Fruit fly (Drosophila melanogaster) S2 (cell line): Measurements from ENCODE around the gene CG3386.

Source experiments
- CG8478 ChIP-seq: fragments of >200 bp; optimal IDR thresholded peaks from 2 replicates; lab custom pipeline; 2018
- CTCF ChIP-seq, 2 experiments: fragments of >200 bp; optimal IDR thresholded peaks; 2 replicates each; lab custom pipeline; 2018

Gene CG3386

DNA sequence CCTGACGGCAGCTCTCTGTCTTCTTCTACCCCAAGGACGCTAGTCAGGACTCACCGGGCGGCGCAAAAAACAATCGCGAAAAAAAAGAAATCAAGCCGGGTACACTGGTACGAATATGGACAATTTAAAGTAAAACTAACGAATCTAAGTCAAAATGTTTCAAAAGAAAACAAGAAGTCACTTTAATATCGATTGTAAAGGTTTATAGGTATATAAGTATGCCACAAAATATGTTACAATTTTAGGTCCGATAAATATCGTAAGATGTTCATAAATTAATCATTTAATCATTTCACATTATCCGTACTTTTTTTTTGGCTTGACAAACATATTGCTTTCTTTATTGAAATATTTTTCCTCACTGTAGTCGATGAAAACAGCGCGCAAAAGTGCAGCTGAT is 33.8 kb upstream of the CG3386 start:
- TF ChIP-seq CG8478 (lab: Kevin White, UChicago) (no peak), CTCF (optimal IDR thresholded peaks at IDR 0.05; lab: Kevin White, UChicago) (no peak)

DNA sequence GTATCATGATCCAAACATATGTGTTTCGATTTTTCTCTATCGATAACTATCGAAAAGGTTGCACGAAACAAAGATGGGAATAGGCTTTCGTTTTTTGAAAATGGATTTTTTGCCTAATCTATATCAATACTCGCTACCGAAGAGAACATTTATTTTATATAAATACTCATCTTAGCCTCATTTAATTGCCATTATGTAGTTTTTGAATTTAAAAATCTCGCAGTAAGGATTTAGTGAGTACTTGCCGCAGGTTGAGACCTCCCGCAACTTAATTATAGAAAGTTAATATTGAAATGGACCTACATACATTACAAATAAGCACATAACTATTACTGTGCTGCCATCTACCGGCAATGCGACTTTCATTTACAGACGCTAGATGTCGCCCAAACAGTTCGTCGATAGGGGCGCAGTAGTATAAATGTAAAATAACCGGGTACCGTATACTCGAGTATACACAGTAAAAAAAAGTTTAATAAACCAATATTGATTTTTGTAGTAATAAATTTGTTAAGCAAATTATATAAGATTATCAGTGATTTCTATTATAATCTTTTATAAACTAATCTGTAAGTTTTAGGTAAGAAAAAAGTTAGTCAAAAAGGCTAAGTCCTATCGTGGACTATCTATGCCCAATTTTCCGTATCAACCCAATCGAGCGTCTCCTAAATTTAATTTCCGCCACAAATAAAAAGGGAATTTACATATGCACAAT is 29.7 kb upstream of the CG3386 start, which contains the start of gene CG13896:
Gene CG13896 (minus strand): TSS at position 12 of the 715 bp plus-strand sequence.
- peak; percentile 71 for TF ChIP-seq CG8478 (lab: Kevin White, UChicago)
- TF ChIP-seq CTCF (optimal IDR thresholded peaks at IDR 0.05; lab: Kevin White, UChicago): peak; percentile 95 to 99

DNA sequence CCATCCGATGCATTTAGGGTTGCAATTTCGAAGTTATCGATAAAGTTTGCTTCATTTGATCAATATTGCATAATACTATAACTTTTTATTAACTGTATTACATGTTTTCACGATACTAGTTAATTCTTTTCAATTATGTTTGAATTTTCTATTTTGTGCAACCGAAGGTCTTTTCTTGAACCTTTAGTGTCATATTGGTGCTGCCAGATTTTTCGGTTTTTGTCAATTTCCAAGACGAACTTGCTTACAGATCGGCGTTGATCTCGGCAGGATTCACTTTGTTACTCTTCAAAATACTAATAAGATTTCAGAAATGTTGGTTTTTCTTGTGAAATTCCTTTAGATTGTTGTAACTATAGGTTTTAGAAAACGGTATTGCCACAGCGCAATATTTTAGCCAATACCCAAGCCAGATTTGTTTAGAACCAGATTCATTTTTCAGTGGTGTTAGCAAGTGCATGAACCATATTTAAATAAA is 28.1 kb upstream of the CG3386 start, which contains the start of gene CkIIalpha-i3:
Gene CkIIalpha-i3 (minus strand): TSS at position 263 of the 478 bp plus-strand sequence.
- TF ChIP-seq CG8478 (lab: Kevin White, UChicago) (no peak), CTCF (optimal IDR thresholded peaks at IDR 0.05; lab: Kevin White, UChicago) (peak; percentile 36 to 57)

DNA sequence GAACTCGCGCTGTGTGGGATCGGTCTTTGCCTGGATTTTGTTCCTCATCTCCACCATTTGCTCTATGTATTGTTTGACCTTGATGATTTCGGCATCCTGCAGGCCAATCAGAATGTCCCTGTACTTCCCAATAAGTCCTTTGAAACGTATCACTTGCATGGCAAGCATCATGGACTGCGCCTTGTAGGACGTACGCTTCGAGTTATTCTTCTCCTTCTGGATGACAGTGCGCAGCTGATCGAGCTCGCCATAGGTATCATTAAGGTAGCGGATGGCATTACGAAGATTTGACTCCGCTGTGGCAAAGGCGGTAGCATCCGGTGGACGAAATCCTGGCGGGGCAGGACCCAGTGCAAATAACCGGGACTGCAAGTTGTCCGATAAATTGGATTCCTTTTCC is 27.6 kb upstream of the CG3386 start:
- no peak for TF ChIP-seq CG8478 (lab: Kevin White, UChicago)
- TF ChIP-seq CTCF (optimal IDR thresholded peaks at IDR 0.05; lab: Kevin White, UChicago): peak in 1 of 2 experiments; percentile 5

DNA sequence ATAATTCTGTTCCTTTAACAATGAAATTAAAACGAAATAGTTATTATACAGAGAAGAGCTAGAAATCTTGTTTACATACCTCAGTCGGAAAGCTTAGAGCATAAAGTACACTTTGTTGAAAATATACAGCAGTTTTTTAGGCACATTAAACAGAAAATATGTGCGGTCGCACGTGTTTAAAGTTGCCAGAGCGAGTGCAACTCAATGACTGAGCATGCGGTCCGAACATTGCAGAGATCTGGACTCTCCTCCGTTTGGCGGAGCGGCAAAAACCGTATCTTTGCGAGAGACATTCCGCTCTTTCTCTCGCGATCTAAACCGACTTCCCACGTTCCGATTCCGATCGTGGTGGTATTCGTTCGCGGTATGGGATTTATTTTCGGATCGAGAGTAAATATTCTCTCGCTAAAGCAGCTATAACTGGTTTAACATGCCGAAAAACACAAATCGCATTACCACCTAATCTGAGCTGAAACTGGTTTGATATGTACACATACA is 25.8 kb upstream of the CG3386 start, which contains the start of gene CG13895:
Gene CG13895 (minus strand): TSS at position 214 of the 498 bp plus-strand sequence.
- TF ChIP-seq CTCF (optimal IDR thresholded peaks at IDR 0.05; lab: Kevin White, UChicago): no peak

DNA sequence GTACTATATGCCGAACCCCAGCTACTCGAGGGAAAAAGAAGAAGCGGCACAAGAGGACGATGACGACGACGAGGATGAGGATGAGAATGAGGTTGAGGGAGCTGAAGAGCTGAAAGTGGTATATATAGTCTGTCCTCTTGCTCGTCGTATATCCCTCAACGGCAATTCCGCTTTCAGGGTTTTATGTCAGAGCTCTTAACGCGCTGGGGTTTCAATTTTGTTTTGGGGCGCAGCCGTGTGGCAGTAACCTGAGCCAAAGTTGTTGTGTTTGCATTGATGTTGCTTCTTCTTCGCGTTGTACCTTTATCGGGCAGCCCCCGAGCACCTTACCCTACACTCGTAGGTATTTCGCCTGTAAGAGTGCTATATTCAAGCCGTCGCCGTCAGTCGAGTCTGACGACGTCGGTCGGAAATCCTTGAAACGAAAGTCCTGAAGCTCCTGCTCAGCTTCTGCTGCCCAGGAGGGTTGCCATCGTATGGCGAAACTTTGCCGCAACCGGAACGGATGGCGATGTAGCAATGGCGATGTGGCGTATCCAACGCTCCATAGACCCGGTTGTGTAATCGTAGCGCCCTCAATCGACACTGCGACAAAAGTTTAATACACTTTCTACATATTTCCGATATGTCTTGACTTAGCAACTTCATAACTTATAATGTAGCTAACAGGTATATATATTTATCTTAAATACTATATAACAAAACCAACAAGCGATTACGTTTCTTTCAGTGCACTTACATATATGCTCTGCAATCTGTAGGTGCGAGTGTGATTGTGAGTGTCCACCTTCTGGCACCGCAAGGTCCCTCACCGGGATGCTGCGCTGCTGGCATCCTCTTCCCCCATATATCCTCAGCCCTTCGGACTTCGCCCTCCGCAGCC is 22.6 kb upstream of the CG3386 start:
- no peak for TF ChIP-seq CTCF (optimal IDR thresholded peaks at IDR 0.05; lab: Kevin White, UChicago)
- TF ChIP-seq CG8478 (lab: Kevin White, UChicago): no peak

DNA sequence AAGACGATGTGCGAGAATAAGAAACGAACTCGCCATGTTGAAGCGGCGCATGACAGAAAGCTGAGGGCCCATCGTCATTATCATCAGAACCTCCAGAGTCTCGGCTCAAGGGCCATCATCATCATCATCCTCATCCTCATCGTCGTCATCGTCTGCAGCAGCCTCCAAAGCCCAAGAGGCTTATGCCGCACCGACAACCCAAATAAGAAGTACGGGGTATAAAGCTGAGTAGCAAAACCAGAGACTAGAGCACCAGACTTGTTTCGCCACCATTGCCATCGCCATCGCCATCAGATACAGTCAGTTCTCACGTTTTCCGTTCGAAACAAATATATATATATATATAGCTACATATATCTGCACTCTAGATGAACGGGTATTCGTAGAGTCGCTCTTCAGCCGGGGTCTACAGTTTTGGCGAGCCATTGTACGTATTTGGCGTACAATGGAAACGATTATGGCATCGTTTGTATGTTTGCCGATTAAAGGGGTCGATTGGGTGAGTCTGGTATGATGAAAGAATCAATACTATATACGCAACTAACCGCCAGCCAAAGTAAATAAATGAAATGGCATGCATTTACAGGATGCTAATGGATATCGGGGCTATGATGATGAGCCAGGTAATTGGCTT is 21.0 kb upstream of the CG3386 start:
- TF ChIP-seq CG8478 (lab: Kevin White, UChicago) (no peak), CTCF (optimal IDR thresholded peaks at IDR 0.05; lab: Kevin White, UChicago) (no peak)

DNA sequence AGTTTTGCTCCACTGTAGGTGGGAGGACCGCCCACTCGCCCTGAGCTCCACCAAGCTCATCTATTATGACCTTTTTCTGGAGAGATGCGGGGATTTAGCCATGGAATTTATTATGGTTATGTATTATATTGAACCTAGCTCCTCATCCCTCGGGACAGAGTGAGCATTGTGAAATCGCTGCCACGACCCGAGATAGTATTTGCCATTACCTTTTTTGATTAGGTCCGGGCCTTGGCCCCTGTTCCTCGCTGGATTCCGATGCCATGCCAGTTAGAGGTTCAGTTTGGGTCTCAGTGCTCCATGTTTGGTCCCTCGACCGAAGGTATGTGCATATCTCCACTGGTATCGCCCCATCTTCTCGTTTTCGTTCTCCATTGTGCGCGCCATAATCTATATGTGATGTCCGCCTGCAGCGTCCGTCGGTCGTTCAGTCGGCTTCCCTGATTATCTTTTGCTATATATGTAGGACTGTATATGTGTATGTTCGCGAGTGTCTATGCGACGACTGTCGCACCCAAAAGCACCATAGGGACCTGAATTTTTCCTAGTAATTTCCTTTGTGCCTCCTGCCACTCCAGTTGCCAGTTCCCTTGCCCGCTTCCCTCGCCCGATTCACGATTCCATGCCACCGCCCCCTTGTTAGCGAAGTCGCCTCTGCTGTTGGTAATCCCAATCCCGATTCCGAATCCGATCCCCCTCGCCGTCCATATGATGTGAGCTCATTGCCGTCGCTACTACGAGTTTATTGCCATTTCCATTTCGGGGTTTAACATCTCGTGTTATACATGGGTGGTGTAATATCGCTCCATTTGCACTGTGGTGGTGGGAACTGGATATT is 19.7 kb upstream of the CG3386 start:
- TF ChIP-seq CTCF (optimal IDR thresholded peaks at IDR 0.05; lab: Kevin White, UChicago) (no peak), CG8478 (lab: Kevin White, UChicago) (no peak)

DNA sequence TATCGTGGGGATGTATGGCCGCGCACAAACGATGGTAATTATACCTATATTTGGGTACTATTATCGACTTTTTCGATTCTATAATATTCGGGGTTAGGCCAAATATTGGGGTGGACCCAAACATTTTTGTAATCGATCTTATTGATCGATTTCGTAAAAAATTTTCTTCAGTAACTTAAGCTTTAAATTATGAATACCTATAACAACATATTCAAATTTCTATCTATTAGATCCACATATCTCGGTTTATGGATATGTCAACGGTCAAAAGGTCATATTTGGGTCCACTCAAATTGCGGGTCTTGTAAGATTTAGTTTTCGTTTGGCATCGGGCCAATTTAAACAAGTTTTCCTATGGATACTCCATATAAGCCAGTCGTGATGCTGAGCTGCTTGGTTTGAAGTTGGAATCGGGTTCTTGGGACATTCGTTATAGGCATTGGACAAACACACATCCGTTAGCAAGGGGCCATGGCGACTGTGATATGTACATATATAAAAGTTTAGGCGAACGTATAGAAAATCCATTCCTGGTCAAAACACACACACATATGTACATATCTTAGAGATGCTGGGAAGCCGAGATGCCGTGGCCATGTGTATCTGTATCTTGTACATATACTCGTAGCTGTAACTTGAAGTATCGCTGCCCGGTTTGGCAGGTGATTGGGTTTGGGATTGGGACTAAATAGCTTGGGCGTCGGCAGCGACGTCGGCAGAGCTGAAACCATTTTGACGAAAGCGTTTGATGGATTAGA is 18.1 kb upstream of the CG3386 start:
- TF ChIP-seq CG8478 (lab: Kevin White, UChicago): no peak
- TF ChIP-seq CTCF (optimal IDR thresholded peaks at IDR 0.05; lab: Kevin White, UChicago): no peak

DNA sequence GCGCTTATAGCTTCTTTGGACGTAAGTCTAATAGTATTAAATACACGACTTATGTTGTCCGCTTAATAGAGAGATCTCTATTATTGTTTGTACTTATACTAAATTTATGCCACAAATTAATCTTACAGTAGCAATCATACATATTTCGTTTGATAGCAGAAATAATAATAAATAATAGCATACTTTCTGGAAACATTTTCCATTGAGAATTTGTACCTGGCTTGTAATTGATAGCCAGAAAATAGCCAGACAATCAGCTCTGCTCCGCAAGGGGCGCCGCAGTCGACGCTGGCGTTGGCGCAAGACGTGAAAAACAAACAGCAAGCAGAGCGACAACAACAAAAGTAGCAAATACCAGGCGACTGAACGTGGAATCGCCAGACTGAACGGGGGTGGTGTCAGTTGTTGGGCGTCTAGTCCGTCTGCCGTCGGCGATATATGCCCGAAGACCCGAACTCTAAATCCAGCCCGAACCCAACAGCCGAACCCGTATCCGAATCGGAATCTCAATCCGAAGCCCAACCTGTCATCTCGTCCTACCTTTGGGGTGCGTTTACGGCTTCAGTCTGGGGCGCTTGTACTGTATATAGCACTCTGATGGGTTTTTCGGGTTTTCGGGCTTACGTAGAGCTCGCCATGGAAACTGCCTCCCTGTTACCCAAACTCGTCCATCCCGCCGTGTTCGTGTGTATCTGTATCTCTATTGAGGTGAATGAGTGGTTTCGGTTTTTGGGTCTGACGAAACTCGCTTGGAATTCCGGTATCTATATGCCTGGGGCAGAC is 17.3 kb upstream of the CG3386 start:
- TF ChIP-seq CTCF (optimal IDR thresholded peaks at IDR 0.05; lab: Kevin White, UChicago): no peak
- TF ChIP-seq CG8478 (lab: Kevin White, UChicago): no peak

DNA sequence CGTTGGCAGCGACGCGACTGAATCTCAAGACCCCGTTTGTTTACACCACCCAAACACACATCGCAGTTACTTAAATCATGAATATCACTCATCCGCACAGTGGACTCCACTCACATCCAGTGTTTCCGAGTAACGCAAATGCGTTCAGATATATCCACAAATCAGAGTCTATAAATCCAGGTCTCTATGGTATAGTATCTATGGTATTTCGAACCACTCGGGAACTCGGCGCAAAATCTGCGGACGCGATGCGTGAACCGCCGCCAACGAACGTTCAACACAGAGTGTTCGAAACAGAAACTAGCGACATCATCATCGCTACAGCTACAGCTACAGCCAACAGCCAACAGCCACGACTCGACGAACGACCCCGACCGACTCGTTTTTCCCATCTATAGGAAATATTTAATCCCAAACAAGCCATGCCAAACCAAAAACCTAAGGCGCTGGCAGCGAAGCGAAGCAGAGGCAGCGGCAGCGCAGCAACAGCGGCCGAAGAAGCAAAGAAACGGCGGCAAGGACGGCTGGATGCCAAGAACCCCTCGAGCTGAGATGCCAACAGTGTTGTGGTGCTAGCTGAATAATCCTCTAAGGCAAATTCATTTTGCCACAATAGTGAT is 16.6 kb upstream of the CG3386 start, which contains the start of gene CG13894:
Gene CG13894 (minus strand): TSS at position 397 of the 620 bp plus-strand sequence.
- TF ChIP-seq CTCF (optimal IDR thresholded peaks at IDR 0.05; lab: Kevin White, UChicago): peak in 1 of 2 experiments; percentile 0
- no peak for TF ChIP-seq CG8478 (lab: Kevin White, UChicago)
